Worm (Caenorhabditis elegans) whole organism, young adult: Measurements from ENCODE around the gene Y44A6C.1.

Source experiments
- D2030.7 ChIP-seq: fragments of 200-800 bp; sonication (Bioruptor generic); IDR thresholded peaks from 2 replicates; pipeline ENCODE4 v1.3.6; 2022; ENCODE audit warnings: missing genetic modification reagents, missing genetic modification characterization, missing compliant biosample characterization
- Y67H2A.10 ChIP-seq: fragments of 200-800 bp; sonication (Bioruptor generic); conservative IDR thresholded peaks from 2 replicates; pipeline ENCODE4 v1.3.6; 2022; ENCODE audit warnings: missing genetic modification reagents, missing genetic modification characterization, missing compliant biosample characterization
- cebp-2 ChIP-seq: fragments of 200-800 bp; sonication (Bioruptor generic); IDR thresholded peaks from 2 replicates; pipeline ENCODE4 v1.3.6; 2022; ENCODE audit warnings: missing genetic modification characterization, missing compliant biosample characterization
- dpff-1 ChIP-seq: sonication (generic microtip); optimal IDR thresholded peaks from 2 replicates; lab custom pipeline; 2017; ENCODE audit warnings: mild to moderate bottlenecking, missing genetic modification characterization, missing compliant biosample characterization
- let-526 ChIP-seq: fragments of 200-800 bp; sonication (Bioruptor generic); IDR thresholded peaks from 2 replicates; pipeline ENCODE4 v1.3.6; 2022; ENCODE audit warnings: missing genetic modification reagents, missing genetic modification characterization, missing compliant biosample characterization
- lin-26 ChIP-seq: fragments of 200-800 bp; sonication (Bioruptor generic); IDR thresholded peaks from 2 replicates; pipeline ENCODE4 v1.3.6; 2022; ENCODE audit warnings: missing genetic modification reagents, missing genetic modification characterization, missing compliant biosample characterization
- nhr-179 ChIP-seq: sonication (generic microtip); optimal IDR thresholded peaks from 2 replicates; lab custom pipeline; 2016; ENCODE audit warnings: mild to moderate bottlenecking, missing genetic modification characterization, missing compliant biosample characterization
- unc-62 ChIP-seq: fragments of 150-350 bp; optimal IDR thresholded peaks from 2 replicates; lab custom pipeline; 2014; ENCODE audit warnings: missing biosample characterization, missing genetic modification reagents, missing genetic modification characterization

DNA sequence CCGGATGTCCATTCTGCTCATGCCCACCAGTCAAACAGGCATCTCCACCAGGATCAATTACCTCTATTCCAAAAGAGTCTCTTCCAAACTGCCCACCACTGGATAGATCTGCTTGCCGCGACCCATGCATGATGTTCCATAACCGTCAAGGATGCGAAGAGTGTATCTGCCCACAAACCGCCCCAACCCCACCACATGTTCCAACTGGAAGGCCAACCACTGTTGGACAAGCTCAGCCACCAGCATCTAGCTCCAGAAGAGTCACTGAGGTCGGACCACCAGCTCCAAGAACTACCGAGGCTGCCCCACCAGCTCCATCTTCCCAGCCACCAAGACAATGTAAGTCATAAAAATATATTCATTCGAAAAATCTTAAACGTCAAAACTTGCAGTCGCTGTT is 43.1 kb upstream of the Y44A6C.1 start:
- TF ChIP-seq Y67H2A.10 (no peak), dpff-1 (tag; lab: Kevin White, UChicago) (no peak), lin-26 (no peak), cebp-2 (GFP tag; lab: Robert Waterston, UW) (no peak), D2030.7 (no peak), nhr-179 (tag; lab: Kevin White, UChicago) (no peak), let-526 (GFP tag; lab: Robert Waterston, UW) (no peak), unc-62 (GFP tag; lab: Kevin White, UChicago) (no peak)
